Fruit fly (Drosophila melanogaster) whole organism, embryonic: ENCODE measurements around the gene SKIP.

Experiments used
- BEAF-32 ChIP-seq: fragments of 200-800 bp; sonication (Bioruptor generic); optimal IDR thresholded peaks from 3 replicates; lab custom pipeline; 2017; ENCODE audit warnings: missing biosample characterization, missing genetic modification characterization, mild to moderate bottlenecking, moderate library complexity, missing genetic modification reagents
- CG10565 ChIP-seq: fragments of 200-800 bp; sonication (Bioruptor generic); optimal IDR thresholded peaks from 3 replicates; lab custom pipeline; 2016; ENCODE audit warnings: missing biosample characterization, mild to moderate bottlenecking, missing genetic modification characterization
- CG8478 ChIP-seq: fragments of >200 bp; optimal IDR thresholded peaks from 2 replicates; lab custom pipeline; 2018

- no peak for TF ChIP-seq BEAF-32
- TF ChIP-seq CG10565 (GFP tag; lab: Kevin White, UChicago), result no peak
- no peak for TF ChIP-seq CG8478
These were observed 63.0 kb downstream of the SKIP start for dm6 chr3R:22196553-22197147.
